Fruit fly (Drosophila melanogaster) whole organism, embryonic: Measurements from ENCODE around the gene CG4338.

Source experiments
- CG11504 ChIP-seq: fragments of 200-800 bp; sonication (Bioruptor generic); optimal IDR thresholded peaks from 3 replicates; lab custom pipeline; 2019; ENCODE audit warnings: missing biosample characterization, mild to moderate bottlenecking, missing genetic modification characterization, moderate library complexity
- CG8359 ChIP-seq: fragments of 200-800 bp; sonication (Bioruptor generic); optimal IDR thresholded peaks from 2 replicates; lab custom pipeline; 2017; ENCODE audit warnings: missing biosample characterization, mild to moderate bottlenecking, missing genetic modification characterization, borderline replicate concordance
- Stat92E ChIP-seq, 3 experiments: fragments of >200 bp in 2 of 3; fragments of 200-800 bp in 1 of 3; sonication (Bioruptor generic) in 1 of 3; optimal IDR thresholded peaks; 2 replicates each; lab custom pipeline; 2017 to 2019; ENCODE audit warnings: missing biosample characterization in 3 of 3, missing genetic modification characterization in 3 of 3, mild to moderate bottlenecking in 1 of 3, moderate library complexity in 1 of 3
- jigr1 ChIP-seq: fragments of 200-800 bp; sonication (Bioruptor generic); IDR thresholded peaks from 3 replicates; pipeline ENCODE4 v1.3.6; 2022; ENCODE audit warnings: missing biosample characterization, missing genetic modification characterization

dm6 chr3R:15286693-15287041 is 11.3 kb downstream of the CG4338 start:
- no peak for TF ChIP-seq jigr1 (GFP tag; lab: Robert Waterston, UW)
- TF ChIP-seq CG8359, result no peak
- no peak for TF ChIP-seq CG11504 (tag; lab: Kevin White, UChicago)
- TF ChIP-seq Stat92E (GFP tag; optimal IDR thresholded peaks at IDR 0.05; lab: Kevin White, UChicago), result no peak
